Worm (Caenorhabditis elegans): ENCODE data around the gene F19B10.2.

ce11 chrII:3699591-3699990 lies 24.3 kb downstream of the F19B10.2 start, which contains the start of gene srx-104:
- TF ChIP-seq him-1 (tag; optimal IDR thresholded peaks at IDR 0.05), result no peak
- no peak for TF ChIP-seq W03F9.2 (tag; optimal IDR thresholded peaks at IDR 0.05)

Data from whole organism, L4/young adult.